Worm (Caenorhabditis elegans): ENCODE results near the gene arx-3.

arx-3 gene

DNA sequence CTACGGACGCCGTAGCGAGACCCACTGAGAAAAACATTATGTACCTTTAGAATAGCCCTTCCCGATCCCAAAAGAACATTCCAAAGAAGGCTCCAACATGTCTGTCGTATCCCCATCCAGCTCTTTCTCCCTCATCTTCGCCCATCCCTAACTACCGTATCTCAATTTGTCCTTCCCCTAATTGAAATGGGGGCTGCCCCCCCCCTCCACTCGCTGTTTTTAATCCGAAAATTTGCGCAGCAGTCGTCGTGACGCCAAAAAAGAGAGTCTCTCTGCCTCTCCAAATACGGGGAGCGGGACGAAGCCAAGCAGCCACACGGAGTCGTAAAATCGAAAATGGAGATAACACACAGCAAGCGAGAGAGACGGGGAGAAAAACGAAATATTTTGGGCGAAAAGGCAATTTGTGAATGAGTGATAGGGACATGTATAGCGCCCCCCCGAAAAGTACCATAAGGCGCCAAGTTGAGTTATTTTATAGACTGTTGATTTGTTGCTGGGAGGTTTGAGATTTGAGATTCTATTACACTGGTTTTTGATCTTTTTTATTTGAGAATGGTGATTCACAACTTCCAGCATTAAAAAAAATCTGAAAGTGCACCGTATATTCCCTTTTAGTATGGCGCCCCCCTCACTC lies 23.9 kb upstream of the arx-3 start:
- no peak for TF ChIP-seq nfya-2 (GFP tag; IDR thresholded peaks at IDR 0.05)
- TF ChIP-seq zfh-2 (GFP tag; conservative IDR thresholded peaks at IDR 0.05), result peak; percentile 61

DNA sequence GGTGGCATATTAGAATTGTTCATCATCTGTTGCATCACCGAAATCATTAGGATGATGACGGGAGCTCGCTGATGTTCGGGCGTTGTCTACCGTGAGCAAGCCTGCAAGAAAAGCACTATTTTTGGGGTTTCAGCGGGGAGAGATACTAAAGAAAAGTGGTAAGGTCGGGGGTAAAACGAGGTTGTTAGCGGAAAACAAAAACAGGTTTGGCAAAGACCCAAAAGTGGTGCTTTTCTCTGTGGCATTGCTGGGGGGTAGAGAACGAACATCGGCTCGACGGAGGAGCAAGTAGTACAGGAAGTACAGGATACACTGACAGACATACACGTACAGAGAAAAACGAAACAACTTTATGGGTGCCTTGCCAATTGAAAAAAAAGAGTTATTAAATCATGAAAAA lies 19.2 kb upstream of the arx-3 start, which contains the start of gene php-3:
php-3 (minus strand) TSS at position 101 of the 400 bp plus-strand sequence.
- no peak for TF ChIP-seq akir-1 (GFP tag; optimal IDR thresholded peaks at IDR 0.05)
- TF ChIP-seq hlh-12 (tag; optimal IDR thresholded peaks at IDR 0.05), result no peak
- TF ChIP-seq die-1 (tag; optimal IDR thresholded peaks at IDR 0.05), result no peak
- no peak for TF ChIP-seq T07F8.4 (tag; optimal IDR thresholded peaks at IDR 0.05)
- TF ChIP-seq snpc-3.4 (tag; optimal IDR thresholded peaks at IDR 0.05), result no peak
- no peak for TF ChIP-seq athp-1 (tag; optimal IDR thresholded peaks at IDR 0.05)
- no peak for TF ChIP-seq mcd-1 (GFP tag; IDR thresholded peaks at IDR 0.05)
- no peak for TF ChIP-seq Y56A3A.18 (GFP tag; IDR thresholded peaks at IDR 0.05)
- no peak for TF ChIP-seq unc-62 (GFP tag; optimal IDR thresholded peaks at IDR 0.05)
- TF ChIP-seq sdz-38 (tag; optimal IDR thresholded peaks at IDR 0.05), result no peak
- TF ChIP-seq F37B4.10 (GFP tag; IDR thresholded peaks at IDR 0.05), result no peak
- no peak for TF ChIP-seq atf-7 (tag; optimal IDR thresholded peaks at IDR 0.05)
- no peak for TF ChIP-seq mxl-1 (tag; optimal IDR thresholded peaks at IDR 0.05)
- no peak for TF ChIP-seq gei-17 (GFP tag; optimal IDR thresholded peaks at IDR 0.05)
- TF ChIP-seq snpc-1.1 (tag; optimal IDR thresholded peaks at IDR 0.05; ENCODE audit: insufficient read depth), result no peak
- no peak for TF ChIP-seq F33H1.4 (GFP tag; IDR thresholded peaks at IDR 0.05)
- TF ChIP-seq unc-130 (GFP tag; optimal IDR thresholded peaks at IDR 0.05), result no peak

DNA sequence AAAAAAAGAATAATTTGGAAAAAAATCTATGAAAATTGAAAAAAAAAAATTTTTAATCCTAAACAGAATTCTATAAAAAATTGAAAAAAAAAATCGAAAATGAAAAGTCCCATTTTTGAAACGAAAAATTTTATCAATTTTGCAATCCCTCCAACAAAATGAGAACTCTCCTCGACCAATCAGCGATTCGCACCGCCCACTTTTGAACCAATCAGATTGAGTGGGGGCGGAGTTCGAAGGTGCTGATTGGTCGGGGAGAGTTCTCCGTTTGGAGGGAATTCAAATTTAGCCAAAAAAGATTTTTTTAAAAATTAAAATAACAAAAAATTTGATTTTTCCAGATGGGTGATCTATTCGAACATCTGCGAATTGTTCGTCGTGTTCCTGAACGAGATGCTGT lies 9.5 kb upstream of the arx-3 start:
- TF ChIP-seq ceh-27 (GFP tag; optimal IDR thresholded peaks at IDR 0.05), result no peak
- no peak for TF ChIP-seq madf-6 (GFP tag; IDR thresholded peaks at IDR 0.05)
- no peak for TF ChIP-seq nfya-1 (tag; optimal IDR thresholded peaks at IDR 0.05; ENCODE audit: borderline replicate concordance, insufficient read depth)
- no peak for TF ChIP-seq bed-1 (GFP tag; IDR thresholded peaks at IDR 0.05)
- TF ChIP-seq madf-10 (tag; optimal IDR thresholded peaks at IDR 0.05), result no peak
- TF ChIP-seq nfya-2 (GFP tag; IDR thresholded peaks at IDR 0.05), result no peak
- TF ChIP-seq T26A5.8 (tag; optimal IDR thresholded peaks at IDR 0.05), result no peak
- no peak for TF ChIP-seq ets-4 (GFP tag; optimal IDR thresholded peaks at IDR 0.05)
- no peak for TF ChIP-seq mel-28 (tag; optimal IDR thresholded peaks at IDR 0.05; ENCODE audit: borderline replicate concordance)
- no peak for TF ChIP-seq sptf-2 (GFP tag; optimal IDR thresholded peaks at IDR 0.05)
- TF ChIP-seq ztf-26 (tag; optimal IDR thresholded peaks at IDR 0.05), result no peak
- TF ChIP-seq egl-18 (GFP tag; IDR thresholded peaks at IDR 0.05), result no peak

DNA sequence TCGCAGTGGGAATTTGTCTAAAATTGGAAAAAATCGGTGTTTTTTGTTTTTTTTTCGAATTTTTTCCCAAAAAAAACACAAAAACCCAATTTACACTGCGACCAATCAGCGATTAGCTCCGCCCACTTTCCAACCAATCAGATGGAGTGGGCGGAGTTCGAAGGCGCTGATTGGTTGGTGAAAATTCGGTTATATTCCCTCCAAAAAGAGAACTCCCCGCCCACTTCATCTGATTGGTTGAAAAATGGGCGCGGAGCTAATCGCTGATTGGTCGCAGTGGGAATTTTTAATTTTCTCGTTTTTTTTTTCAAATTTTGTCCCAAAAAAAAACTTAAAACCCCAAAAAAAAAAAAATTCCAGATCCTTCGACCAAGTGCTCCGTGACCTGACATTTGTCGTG lies 6.2 kb upstream of the arx-3 start:
- TF ChIP-seq F22D6.2 (tag; optimal IDR thresholded peaks at IDR 0.05), result no peak
- no peak for TF ChIP-seq lsl-1 (GFP tag; optimal IDR thresholded peaks at IDR 0.05)
- no peak for TF ChIP-seq hmg-1.2 (GFP tag; IDR thresholded peaks at IDR 0.05)
- TF ChIP-seq B0035.1 (tag; optimal IDR thresholded peaks at IDR 0.05), result no peak
- TF ChIP-seq bed-1 (GFP tag; IDR thresholded peaks at IDR 0.05), result no peak
- TF ChIP-seq nfya-1 (tag; optimal IDR thresholded peaks at IDR 0.05; ENCODE audit: borderline replicate concordance, insufficient read depth), result no peak
- TF ChIP-seq ceh-58 (GFP tag; IDR thresholded peaks at IDR 0.05), result no peak
- no peak for TF ChIP-seq Y95B8A.8 (GFP tag; IDR thresholded peaks at IDR 0.05)
- TF ChIP-seq dpl-1 (GFP tag; optimal IDR thresholded peaks at IDR 0.05), result no peak
- TF ChIP-seq ceh-79 (tag; optimal IDR thresholded peaks at IDR 0.05), result no peak
